Worm (Caenorhabditis elegans) whole organism, L4/young adult: ENCODE results near the gene pho-5.
A peak's percentile ranks its signal among the peaks of the same experiment; 100 is the strongest.

Source experiments
- W03F9.2 ChIP-seq: fragments of 150-350 bp; optimal IDR thresholded peaks from 2 replicates; lab custom pipeline; 2014; ENCODE audit warnings: missing biosample characterization, missing genetic modification characterization
- dao-5 ChIP-seq: sonication (generic microtip); optimal IDR thresholded peaks from 2 replicates; lab custom pipeline; 2016; ENCODE audit warnings: missing genotype, missing genetic modification characterization, moderate library complexity, missing compliant biosample characterization
- him-1 ChIP-seq: sonication (generic microtip); optimal IDR thresholded peaks from 2 replicates; lab custom pipeline; 2016; ENCODE audit warnings: missing genotype, missing genetic modification reagents, missing genetic modification characterization, missing compliant biosample characterization

pho-5 gene

DNA sequence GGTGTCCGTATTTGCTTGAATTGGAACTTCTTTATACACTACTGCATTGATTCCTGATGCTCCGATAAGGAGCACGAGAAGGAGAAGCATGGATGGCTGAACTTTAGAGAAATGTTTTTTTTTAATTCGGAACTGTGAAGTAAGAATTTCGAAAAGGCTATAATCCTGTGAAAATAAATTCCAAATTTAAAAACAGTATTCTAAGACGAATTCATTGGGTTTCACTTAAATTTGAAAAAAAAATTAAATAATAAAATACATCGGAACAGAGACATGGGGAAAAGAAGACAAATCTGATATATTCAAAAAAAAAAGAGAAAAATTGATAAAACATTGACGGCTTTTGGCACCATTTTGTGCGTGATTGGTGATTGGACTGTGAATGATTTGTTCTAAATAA is at the start of gene pho-5:
pho-5 (minus strand) TSS at position 101 of the 400 bp plus-strand sequence.
- TF ChIP-seq dao-5 (no peak), him-1 (tag; lab: Kevin White, UChicago) (no peak), W03F9.2 (no peak)

DNA sequence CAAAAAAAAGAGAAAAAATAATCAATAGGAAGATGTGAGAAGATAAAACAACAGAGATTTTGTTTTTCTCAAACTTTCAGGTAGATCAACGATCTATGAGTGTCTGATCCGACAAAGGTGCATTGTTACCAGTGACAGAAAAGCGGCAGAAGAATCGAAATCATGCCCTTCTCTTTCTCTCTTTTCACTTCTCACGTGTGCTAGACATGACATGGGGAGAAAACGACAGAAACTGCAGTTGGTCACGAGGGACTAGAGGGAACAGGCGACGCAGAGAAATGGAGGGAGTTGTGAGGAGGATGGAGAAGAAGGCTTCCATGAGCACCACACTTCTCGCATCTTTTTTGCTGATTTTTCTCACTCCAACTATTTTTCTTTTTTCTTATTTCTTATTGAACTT is 49.5 kb upstream of the pho-5 start, which contains the start of gene F56C9.10:
F56C9.10 (minus strand) TSS at position 97 of the 400 bp plus-strand sequence.
- peak; percentile 85 for TF ChIP-seq W03F9.2
- TF ChIP-seq dao-5: no peak

DNA sequence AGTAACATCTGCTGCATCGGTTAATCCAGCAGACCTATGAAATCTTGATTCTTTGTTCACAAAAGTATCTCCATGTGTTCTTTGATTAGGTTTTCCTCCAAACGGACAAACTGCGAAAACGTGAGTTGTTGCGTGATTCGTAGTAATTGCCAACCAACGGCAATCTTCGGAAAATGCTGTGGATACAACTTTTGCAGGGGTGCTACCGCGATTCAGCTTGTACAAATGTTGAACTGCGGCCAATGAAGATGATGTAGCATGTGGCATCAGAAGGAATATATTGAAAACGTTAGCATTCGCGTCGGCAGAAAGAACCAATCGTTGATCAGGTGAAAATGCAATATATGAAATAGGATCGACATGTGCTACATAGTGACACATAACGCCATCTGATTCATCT is 46.0 kb upstream of the pho-5 start:
- no peak for TF ChIP-seq W03F9.2

DNA sequence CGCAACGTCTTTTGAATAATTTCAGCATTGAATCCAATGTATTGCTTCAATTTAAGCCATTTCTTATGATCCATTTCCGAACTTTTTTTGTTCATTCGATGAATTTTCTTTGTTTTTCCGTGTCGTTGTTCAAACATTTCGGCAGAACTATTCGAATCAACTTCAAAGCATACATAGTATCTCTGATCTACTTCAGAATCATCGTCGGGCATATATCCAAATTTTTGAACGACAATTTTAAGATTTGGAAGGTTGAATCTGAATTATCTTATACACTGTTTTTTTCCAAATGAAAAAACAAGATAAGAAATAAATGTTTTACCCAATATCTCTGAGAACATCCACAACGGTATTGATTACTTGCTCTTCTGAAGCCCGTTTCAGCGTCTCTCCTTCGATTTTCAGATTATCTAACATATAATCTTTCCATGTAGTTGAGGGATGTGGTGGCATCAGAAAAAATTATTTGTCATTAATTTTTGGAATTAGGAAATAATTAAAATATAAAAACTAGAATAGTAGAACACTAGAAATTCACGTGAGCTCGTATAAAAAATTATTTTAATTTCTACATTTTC is 43.6 kb upstream of the pho-5 start, which contains the start of gene lab-2:
lab-2 (minus strand) TSS at position 453 of the 578 bp plus-strand sequence.
- TF ChIP-seq him-1 (tag; lab: Kevin White, UChicago) (no peak), dao-5 (no peak), W03F9.2 (no peak)

DNA sequence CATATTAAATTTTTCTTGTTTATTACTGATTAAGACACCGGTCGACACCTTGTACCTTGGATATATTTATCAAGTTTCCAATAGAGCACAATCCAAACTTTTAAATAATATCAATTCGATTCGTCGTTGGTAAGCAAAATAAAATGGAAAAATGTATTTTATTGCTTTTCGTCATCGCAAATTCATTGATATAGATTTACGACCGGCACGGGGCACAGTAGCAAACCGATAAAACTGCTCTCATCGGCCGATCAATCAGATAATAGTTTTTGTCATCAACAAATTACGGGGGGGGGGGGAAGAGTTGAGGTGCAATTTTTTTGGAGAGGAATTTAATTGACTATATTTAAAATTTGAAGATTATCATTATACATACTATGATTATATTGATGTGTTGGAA is 37.6 kb upstream of the pho-5 start:
- TF ChIP-seq him-1 (tag; lab: Kevin White, UChicago) (no peak), W03F9.2 (no peak)

DNA sequence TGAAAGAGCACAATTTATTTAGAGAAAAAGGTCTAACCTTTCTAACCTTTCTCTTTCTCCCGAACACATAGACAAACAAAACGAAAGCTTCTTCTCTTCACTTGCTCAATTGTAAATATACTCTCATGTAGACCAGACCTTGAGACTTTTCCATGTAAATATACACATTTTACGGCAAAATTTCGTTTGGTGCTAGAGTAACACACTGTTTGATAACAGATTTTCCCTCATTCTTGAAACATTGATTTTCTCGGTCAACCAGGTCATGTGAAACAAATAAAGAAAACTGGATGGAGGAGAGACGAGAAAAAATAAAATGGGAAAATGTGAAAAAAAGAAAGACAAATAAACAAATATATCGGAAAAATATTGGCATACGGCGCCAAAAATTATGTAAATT is 36.3 kb upstream of the pho-5 start:
- no peak for TF ChIP-seq dao-5
- no peak for TF ChIP-seq him-1 (tag; lab: Kevin White, UChicago)
- no peak for TF ChIP-seq W03F9.2

DNA sequence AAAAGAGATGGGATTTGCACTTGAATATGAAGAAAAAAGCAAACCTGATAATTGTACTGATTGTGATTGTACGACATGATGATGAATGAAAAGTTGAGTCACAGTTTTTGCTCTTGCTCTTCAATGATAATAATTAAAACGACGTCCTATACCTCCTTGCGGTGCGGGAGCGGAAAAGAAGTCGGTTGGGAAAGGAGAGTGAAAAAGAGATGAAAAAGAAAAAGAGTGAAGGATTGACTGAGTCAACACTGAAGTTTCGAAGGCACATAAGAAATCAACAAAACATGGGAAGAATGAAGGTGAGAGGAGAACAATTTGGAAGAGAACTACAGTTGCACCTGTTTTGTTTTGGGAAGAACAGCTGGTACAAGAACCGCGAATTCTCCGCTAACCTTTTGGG is 33.7 kb upstream of the pho-5 start, which contains the start of gene F56C9.8:
F56C9.8 (minus strand) TSS at position 120 of the 400 bp plus-strand sequence.
- TF ChIP-seq dao-5: no peak
- no peak for TF ChIP-seq W03F9.2
- no peak for TF ChIP-seq him-1 (tag; lab: Kevin White, UChicago)

DNA sequence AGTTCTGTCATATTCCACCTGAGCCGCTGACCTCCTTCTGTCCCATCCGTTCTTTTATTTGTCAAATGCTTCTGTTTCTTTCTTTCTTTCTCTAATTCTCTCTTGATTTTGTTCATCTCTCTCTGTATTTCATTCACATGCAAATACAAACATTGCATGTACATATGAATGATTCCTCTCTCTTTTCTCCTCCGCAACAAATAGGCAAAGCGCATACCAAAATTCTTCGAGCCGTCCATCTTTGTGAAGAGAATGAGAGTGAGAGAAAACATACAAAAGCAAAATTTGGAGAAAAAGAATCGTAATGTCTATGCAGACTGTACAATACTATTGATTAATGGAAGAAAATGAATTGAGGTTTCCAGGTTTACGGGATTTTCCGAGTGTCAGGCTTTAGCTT is 31.7 kb upstream of the pho-5 start:
- no peak for TF ChIP-seq dao-5

DNA sequence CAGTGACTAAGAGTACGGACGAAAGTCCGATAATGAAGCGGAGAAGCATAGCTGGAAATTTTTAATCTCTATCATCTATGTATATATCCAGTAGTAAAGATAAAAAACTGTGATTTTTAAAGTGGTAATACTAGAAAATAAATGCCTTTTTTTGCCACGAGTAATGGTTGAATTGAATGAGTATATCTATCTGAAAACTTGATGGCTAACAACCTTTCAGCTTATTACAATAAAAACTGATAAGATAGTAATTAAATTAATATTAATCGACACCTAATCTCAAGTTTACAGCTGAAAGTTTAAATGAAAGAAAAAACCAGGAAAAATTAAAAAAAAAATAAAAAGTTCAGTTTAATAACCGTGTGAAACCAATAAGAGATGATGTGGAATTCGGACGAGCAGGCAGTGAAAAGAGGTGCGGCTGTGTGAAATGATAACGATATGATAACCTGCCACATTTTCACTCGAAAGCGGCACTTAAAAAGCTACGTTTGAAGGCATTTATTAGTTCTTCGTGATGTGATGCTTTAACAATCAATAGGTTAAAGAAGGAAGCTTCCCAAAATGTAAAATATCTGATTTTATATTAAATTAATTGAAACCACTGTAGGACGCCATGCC is 29.4 kb upstream of the pho-5 start, which contains the start of gene nspg-6:
nspg-6 (minus strand) TSS at position 51 of the 621 bp plus-strand sequence.
- TF ChIP-seq him-1 (tag; lab: Kevin White, UChicago) (no peak), dao-5 (no peak), W03F9.2 (no peak)

DNA sequence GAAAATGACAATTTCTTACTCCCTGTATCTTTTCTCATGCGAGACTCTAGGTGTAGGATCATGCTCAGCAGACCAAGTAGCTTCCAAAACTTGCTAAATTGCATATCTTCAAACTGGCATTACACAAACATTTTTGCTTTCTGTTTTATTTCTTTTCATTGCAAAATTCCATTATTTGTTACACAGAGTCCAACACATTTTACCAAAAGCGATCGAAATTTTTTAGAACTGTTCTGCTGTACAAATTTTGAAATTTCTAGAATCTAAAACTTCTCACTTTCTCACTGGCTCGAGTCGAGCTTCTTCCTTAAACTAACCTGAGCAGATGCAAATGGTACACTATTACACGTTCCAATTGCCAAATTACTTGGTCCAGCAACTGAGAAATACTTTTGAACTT is 28.8 kb upstream of the pho-5 start:
- no peak for TF ChIP-seq W03F9.2
- no peak for TF ChIP-seq dao-5
- TF ChIP-seq him-1 (tag; lab: Kevin White, UChicago): no peak

DNA sequence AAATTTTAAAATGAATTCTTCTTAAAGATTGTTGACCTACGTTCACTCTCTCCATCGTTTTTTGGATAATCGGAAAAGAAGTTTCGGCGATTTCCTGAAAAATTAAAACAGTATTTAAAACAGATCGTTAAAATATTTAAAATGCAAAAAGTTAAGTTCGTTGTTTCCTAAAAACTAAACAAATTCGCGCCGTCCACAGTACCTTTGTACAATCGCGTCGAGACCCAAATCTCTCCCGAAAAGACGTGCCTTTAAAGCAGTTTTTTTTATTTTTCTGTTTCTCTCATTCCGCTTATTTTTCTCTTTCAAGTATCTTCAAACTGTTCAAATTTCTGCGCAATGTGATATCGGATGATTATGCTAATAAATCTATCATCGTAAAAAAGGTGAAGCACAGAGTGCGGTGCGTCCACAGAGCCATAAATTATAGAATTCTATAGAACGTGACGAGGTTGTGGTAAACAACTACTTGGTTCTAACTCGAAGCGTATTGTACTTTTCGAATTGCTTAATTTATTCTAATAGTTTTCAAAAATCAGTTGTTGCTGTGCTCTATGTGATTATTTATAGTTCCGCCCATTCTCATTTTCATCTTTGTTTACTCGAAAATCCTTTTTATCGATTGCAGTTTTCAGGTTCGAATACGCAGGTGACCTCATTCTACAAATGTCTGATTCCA is 25.1 kb upstream of the pho-5 start, which contains the start of the genes F56C9.6 and F56C9.3:
F56C9.6 (minus strand) TSS at position 112 of the 679 bp plus-strand sequence.
F56C9.3 (plus strand) TSS at position 629 of the 679 bp plus-strand sequence.
- TF ChIP-seq W03F9.2: no peak
- TF ChIP-seq him-1 (tag; lab: Kevin White, UChicago): no peak
- no peak for TF ChIP-seq dao-5

DNA sequence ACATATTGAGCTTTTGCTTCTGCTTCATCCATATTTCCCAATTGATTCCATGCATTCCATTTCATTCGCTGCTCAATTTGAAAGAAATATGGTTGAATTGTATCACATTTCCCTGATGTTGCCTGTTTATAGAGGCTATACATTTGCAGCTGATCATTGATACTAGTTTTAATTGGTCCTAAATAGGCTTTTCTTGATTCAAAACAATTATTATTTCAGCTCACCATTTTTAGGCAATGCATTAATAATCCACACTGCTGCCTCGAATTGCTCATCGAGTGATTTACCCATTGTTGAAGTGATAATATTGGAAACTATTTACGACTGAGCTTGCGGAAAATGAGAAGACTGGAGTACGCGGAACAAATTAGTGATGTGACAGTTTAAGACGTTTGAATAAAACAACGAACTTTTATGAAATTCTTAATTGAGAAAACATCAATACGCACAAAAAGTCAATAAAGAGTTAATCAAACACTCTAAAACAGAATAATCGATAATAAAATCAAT is 23.0 kb upstream of the pho-5 start, which contains the start of gene acbp-4:
acbp-4 (minus strand) TSS at position 510 of the 510 bp plus-strand sequence.
- TF ChIP-seq dao-5 (no peak), W03F9.2 (no peak), him-1 (tag; lab: Kevin White, UChicago) (no peak)

DNA sequence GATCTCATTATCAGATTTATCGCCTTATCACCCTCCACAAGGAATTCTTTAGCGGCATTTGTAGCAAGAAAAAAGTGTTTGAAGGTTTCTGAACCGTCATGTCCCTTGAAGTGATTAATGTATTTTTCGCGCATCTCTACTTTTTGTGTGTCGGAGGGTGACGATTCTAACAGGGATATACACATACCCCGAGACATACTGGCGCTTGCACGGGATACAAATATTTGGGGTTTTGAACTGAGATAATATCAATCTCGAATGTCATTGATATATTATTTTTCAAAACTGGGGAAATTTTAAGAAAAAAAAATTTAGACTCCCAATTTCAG is 19.9 kb upstream of the pho-5 start:
- no peak for TF ChIP-seq W03F9.2
- TF ChIP-seq him-1 (tag; lab: Kevin White, UChicago): no peak
- no peak for TF ChIP-seq dao-5

DNA sequence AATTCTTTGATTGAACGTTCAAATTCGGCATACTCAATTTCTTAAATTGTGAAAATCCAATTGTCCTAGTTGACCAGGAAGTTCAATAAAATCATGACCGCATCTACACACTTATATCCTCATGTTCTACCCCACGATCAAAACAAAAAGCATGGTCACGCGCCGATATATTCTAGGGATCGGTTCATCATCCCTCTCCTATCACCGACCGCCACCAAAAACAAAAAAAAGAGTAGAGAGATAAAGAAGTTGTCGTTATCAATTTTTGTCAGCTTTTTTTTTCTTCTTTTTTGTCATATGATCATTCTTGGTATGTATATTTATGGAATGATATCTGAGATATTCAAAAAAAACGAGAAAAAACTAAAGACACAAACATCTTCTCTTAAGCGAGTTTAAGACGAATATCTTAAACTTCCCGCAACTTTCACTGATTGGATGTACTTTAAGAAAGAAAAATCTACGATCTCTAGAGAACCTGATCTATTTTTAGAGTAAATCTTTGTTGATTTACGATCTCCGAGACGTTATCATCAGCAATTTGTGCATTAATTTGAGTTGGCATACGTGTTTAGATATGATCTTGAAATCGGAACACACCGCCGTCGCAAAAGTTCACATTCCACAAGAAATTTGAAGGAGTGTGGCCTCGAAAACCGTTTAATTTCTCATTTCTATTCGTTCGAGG is 19.4 kb upstream of the pho-5 start:
- no peak for TF ChIP-seq dao-5
- no peak for TF ChIP-seq W03F9.2
- no peak for TF ChIP-seq him-1 (tag; lab: Kevin White, UChicago)
